Worm (Caenorhabditis elegans) whole organism, L4 larva: ENCODE measurements around the gene Y43F4B.10.

Source experiments
- D1046.2 ChIP-seq: fragments of 200-800 bp; sonication (Bioruptor generic); IDR thresholded peaks from 2 replicates; pipeline ENCODE4 v1.3.6; 2022; ENCODE audit warnings: missing genetic modification characterization, missing compliant biosample characterization
- R02D3.7 ChIP-seq: fragments of 150-350 bp; sonication (generic microtip); optimal IDR thresholded peaks from 3 replicates; lab custom pipeline; 2014; ENCODE audit warnings: missing biosample characterization, missing genetic modification characterization
- Y48G9A.11 ChIP-seq: fragments of 200-800 bp; sonication (Bioruptor generic); IDR thresholded peaks from 2 replicates; pipeline ENCODE4 v1.3.6; 2022; ENCODE audit warnings: missing genetic modification reagents, missing genetic modification characterization, missing compliant biosample characterization
- daf-12 ChIP-seq: fragments of 150-350 bp; optimal IDR thresholded peaks from 2 replicates; lab custom pipeline; 2014; ENCODE audit warnings: missing biosample characterization, missing genetic modification reagents, missing genetic modification characterization
- dmd-9 ChIP-seq: fragments of 200-800 bp; sonication (Bioruptor generic); IDR thresholded peaks from 2 replicates; pipeline ENCODE4 v1.3.6; 2022; ENCODE audit warnings: missing genetic modification reagents, missing genetic modification characterization, missing compliant biosample characterization
- fos-1 ChIP-seq: fragments of 150-350 bp; optimal IDR thresholded peaks from 2 replicates; lab custom pipeline; 2014; ENCODE audit warnings: missing biosample characterization, missing genetic modification characterization
- nhr-28 ChIP-seq: fragments of 150-350 bp; optimal IDR thresholded peaks from 2 replicates; lab custom pipeline; 2014; ENCODE audit warnings: missing biosample characterization, missing genetic modification characterization
- snpc-1.2 ChIP-seq: fragments of 200-800 bp; sonication (Bioruptor generic); IDR thresholded peaks from 2 replicates; pipeline ENCODE4 v1.3.6; 2022; ENCODE audit warnings: missing genetic modification reagents, missing genetic modification characterization, missing compliant biosample characterization
- snpc-4 ChIP-seq: fragments of 150-350 bp; optimal IDR thresholded peaks from 2 replicates; lab custom pipeline; 2014; ENCODE audit warnings: missing biosample characterization, missing genetic modification characterization

- TF ChIP-seq snpc-4 (tag; lab: Kevin White, UChicago) (no peak), daf-12 (tag; lab: Kevin White, UChicago) (no peak), dmd-9 (GFP tag; lab: Robert Waterston, UW) (no peak), nhr-28 (tag; lab: Kevin White, UChicago) (no peak), fos-1 (tag; lab: Kevin White, UChicago) (no peak), R02D3.7 (tag; lab: Kevin White, UChicago) (no peak), Y48G9A.11 (GFP tag; lab: Robert Waterston, UW) (no peak), snpc-1.2 (GFP tag; lab: Robert Waterston, UW) (no peak), D1046.2 (no peak)
Observed at ce11 chrIII:13307107-13307506, 6.8 kb upstream of the Y43F4B.10 start, which contains the start of the genes klp-19 and slc-36.1.
